Worm (Caenorhabditis elegans): Measurements from ENCODE around the gene W06B4.2.

Gene W06B4.2

ce11 chrII:4506552-4507291 lies 38.8 kb downstream of the W06B4.2 start (continued):
- TF ChIP-seq tbx-2 (tag; optimal IDR thresholded peaks at IDR 0.05) (peak; percentile 68), efl-1 (optimal IDR thresholded peaks at IDR 0.05) (peak; percentile 59 to 60), efl-1 (GFP tag; optimal IDR thresholded peaks at IDR 0.05 in 1 of 2) (peak; percentile 17 to 89), tlp-1 (tag; optimal IDR thresholded peaks at IDR 0.05) (no peak), nhr-47 (tag; optimal IDR thresholded peaks at IDR 0.05) (peak; percentile 73), snpc-4 (tag; optimal IDR thresholded peaks at IDR 0.05) (no peak), mab-9 (GFP tag; IDR thresholded peaks at IDR 0.05) (no peak), aly-2 (tag; optimal IDR thresholded peaks at IDR 0.05) (no peak), lin-13 (GFP tag; optimal IDR thresholded peaks at IDR 0.05) (peak; percentile 39), irx-1 (tag; optimal IDR thresholded peaks at IDR 0.05) (peak; percentile 30), nhr-19 (GFP tag; conservative IDR thresholded peaks at IDR 0.05) (peak; percentile 35), fkh-4 (tag; optimal IDR thresholded peaks at IDR 0.05; ENCODE audit: borderline replicate concordance) (peak; percentile 52), nhr-85 (tag) (no peak), C04F5.9 (tag; optimal IDR thresholded peaks at IDR 0.05) (no peak), ama-1 (optimal IDR thresholded peaks at IDR 0.05) (no peak), ces-1 (GFP tag; optimal IDR thresholded peaks at IDR 0.05) (peak; percentile 9), ztf-4 (tag; optimal IDR thresholded peaks at IDR 0.05) (no peak), pag-3 (tag; optimal IDR thresholded peaks at IDR 0.05; ENCODE audit: borderline replicate concordance, insufficient read depth) (peak; percentile 83), unc-98 (GFP tag; IDR thresholded peaks at IDR 0.05) (no peak), fkh-8 (tag; optimal IDR thresholded peaks at IDR 0.05) (peak; percentile 86), lsy-2 (tag; optimal IDR thresholded peaks at IDR 0.05) (peak; percentile 55 to 78), snu-23 (GFP tag; optimal IDR thresholded peaks at IDR 0.05) (peak; percentile 78), nhr-28 (tag; optimal IDR thresholded peaks at IDR 0.05) (no peak), dsc-1 (tag; optimal IDR thresholded peaks at IDR 0.05) (peak; percentile 63), mep-1 (tag; optimal IDR thresholded peaks at IDR 0.05) (peak; percentile 39), nhr-11 (tag; optimal IDR thresholded peaks at IDR 0.05) (no peak), nhr-77 (tag; optimal IDR thresholded peaks at IDR 0.05) (peak; percentile 55), elt-3 (tag; optimal IDR thresholded peaks at IDR 0.05) (no peak), unc-62 (GFP tag; optimal IDR thresholded peaks at IDR 0.05) (no peak), mdl-1 (tag; optimal IDR thresholded peaks at IDR 0.05) (peak in 1 of 2 experiments; percentile 59), C16A3.4 (tag; optimal IDR thresholded peaks at IDR 0.05) (peak; percentile 9), skn-1 (tag; optimal IDR thresholded peaks at IDR 0.05) (no peak), fkh-10 (GFP tag; optimal IDR thresholded peaks at IDR 0.05) (no peak), unc-86 (tag; optimal IDR thresholded peaks at IDR 0.05) (peak; percentile 77), hlh-17 (GFP tag; optimal IDR thresholded peaks at IDR 0.05; ENCODE audit: borderline replicate concordance) (no peak), F16B12.6 (tag; optimal IDR thresholded peaks at IDR 0.05) (no peak), sup-37 (GFP tag; optimal IDR thresholded peaks at IDR 0.05) (no peak), alr-1 (tag; optimal IDR thresholded peaks at IDR 0.05; ENCODE audit: borderline replicate concordance) (no peak), swsn-7 (tag; optimal IDR thresholded peaks at IDR 0.05) (peak; percentile 73), lin-35 (GFP tag; optimal IDR thresholded peaks at IDR 0.05) (peak in 1 of 2 experiments; percentile 55), ceh-63 (GFP tag; optimal IDR thresholded peaks at IDR 0.05) (no peak), pax-3 (tag; optimal IDR thresholded peaks at IDR 0.05) (no peak), ceh-90 (tag; optimal IDR thresholded peaks at IDR 0.05) (no peak), lin-14 (GFP tag; optimal IDR thresholded peaks at IDR 0.05) (peak; percentile 94), sptf-1 (tag; optimal IDR thresholded peaks at IDR 0.05) (no peak), ets-5 (GFP tag; IDR thresholded peaks at IDR 0.05) (no peak), hlh-4 (tag; optimal IDR thresholded peaks at IDR 0.05) (no peak), efl-3 (GFP tag; optimal IDR thresholded peaks at IDR 0.05) (no peak), mef-2 (tag; optimal IDR thresholded peaks at IDR 0.05) (peak; percentile 62), ztf-11 (tag; optimal IDR thresholded peaks at IDR 0.05) (no peak), egl-27 (tag; optimal IDR thresholded peaks at IDR 0.05) (peak; percentile 18 to 38), Y116A8C.19 (tag; optimal IDR thresholded peaks at IDR 0.05; ENCODE audit: borderline replicate concordance) (no peak)

Data from whole organism, L1 larva.